Worm (Caenorhabditis elegans): ENCODE measurements around the gene pas-6.
A peak's percentile ranks its signal among the peaks of the same experiment; 100 is the strongest.

The pas-6 gene

DNA sequence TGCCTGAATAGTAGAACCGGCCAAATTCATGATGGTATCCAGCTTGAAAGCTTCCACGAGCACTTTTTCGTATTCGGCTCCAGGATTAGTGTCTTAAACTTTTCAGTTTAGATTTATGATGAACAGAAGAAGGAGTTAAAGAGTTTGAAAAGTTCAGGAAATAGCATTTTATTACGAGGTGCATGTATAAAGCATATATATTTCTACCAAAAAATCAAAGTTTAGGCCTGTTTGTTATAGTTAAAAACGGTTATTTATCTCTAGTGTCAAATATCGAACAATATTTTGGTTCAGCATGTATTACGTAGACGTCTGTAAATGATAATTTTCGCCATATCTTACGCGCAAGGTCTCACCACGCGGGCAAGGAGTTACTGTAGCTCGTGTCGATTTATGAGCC is 2.8 kb downstream of the pas-6 start, which contains the start of gene klc-2:
klc-2 (minus strand) TSS at position 101 of the 400 bp plus-strand sequence.
- TF ChIP-seq npax-4 (tag; optimal IDR thresholded peaks at IDR 0.05), result no peak
- no peak for TF ChIP-seq syd-9 (tag; optimal IDR thresholded peaks at IDR 0.05)
- no peak for TF ChIP-seq dve-1 (tag; optimal IDR thresholded peaks at IDR 0.05)
- no peak for TF ChIP-seq ceh-14 (tag; optimal IDR thresholded peaks at IDR 0.05)
- no peak for TF ChIP-seq ceh-24 (tag; optimal IDR thresholded peaks at IDR 0.05)
- TF ChIP-seq elt-2 (tag; optimal IDR thresholded peaks at IDR 0.05), result no peak

DNA sequence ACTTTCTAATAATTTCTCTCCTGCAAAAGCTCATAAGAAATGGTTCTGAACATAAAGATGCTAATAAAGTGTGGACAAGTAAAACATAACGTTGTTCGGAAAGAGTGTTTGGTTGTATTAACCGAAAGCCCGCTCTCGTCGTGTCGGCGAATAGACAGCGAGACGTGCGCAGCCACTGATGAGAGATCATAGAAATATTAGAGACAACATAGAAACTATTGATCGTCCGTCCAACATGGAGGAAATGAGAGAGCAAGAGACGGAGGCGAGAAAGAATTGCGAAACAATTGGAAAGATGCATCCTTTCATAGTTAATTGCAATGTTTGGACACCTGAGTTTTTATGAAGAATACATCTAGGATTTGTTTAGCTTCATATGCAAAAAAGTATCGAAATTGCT is 3.6 kb downstream of the pas-6 start:
- TF ChIP-seq ref-2 (tag; optimal IDR thresholded peaks at IDR 0.05), result peak; percentile 6
- peak; percentile 74 for TF ChIP-seq ceh-31 (tag; optimal IDR thresholded peaks at IDR 0.05)
- no peak for TF ChIP-seq rnt-1 (tag; optimal IDR thresholded peaks at IDR 0.05)
- peak; percentile 46 for TF ChIP-seq ceh-2 (tag; optimal IDR thresholded peaks at IDR 0.05)
- peak; percentile 30 for TF ChIP-seq unc-42 (tag; optimal IDR thresholded peaks at IDR 0.05)
- no peak for TF ChIP-seq fax-1 (tag; optimal IDR thresholded peaks at IDR 0.05)
- peak; percentile 21 for TF ChIP-seq pax-1 (tag; optimal IDR thresholded peaks at IDR 0.05)
- peak; percentile 31 for TF ChIP-seq tbx-2 (tag; optimal IDR thresholded peaks at IDR 0.05)
- TF ChIP-seq sox-2 (GFP tag; IDR thresholded peaks at IDR 0.05), result peak; percentile 40; the same call in 1 of the 2 replicates
- TF ChIP-seq pqm-1 (tag; optimal IDR thresholded peaks at IDR 0.05), result no peak
- no peak for TF ChIP-seq odd-2 (tag; optimal IDR thresholded peaks at IDR 0.05)
- TF ChIP-seq K09A11.1 (tag; optimal IDR thresholded peaks at IDR 0.05; ENCODE audit: insufficient read depth), result peak; percentile 69
- peak; percentile 87 for TF ChIP-seq nfya-1 (tag; optimal IDR thresholded peaks at IDR 0.05)
- no peak for TF ChIP-seq dmd-4 (tag; optimal IDR thresholded peaks at IDR 0.05; ENCODE audit: borderline replicate concordance)
- peak; percentile 38 for TF ChIP-seq unc-55 (GFP tag; optimal IDR thresholded peaks at IDR 0.05)
- TF ChIP-seq ceh-48 (tag; optimal IDR thresholded peaks at IDR 0.05), result peak; percentile 80
- no peak for TF ChIP-seq hlh-15 (tag; optimal IDR thresholded peaks at IDR 0.05)

DNA sequence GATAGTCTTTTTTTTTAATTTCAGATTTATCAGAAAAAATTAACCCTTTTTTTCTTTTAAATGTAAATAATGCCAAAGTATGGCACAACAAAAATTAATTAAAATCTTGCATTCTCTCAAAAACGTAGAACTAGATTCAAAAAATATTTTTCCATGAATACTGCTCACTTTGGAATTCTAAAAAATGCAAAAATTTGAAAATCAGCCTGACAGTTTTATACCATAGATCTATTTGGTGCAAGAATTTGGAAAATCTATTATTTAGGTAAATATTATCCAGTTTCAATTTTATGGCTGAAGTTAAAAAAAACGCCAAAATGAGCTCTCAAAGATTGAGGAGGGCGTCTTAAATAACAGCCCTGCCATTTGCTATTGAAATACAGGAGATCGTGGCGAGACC is 4.5 kb downstream of the pas-6 start:
- TF ChIP-seq sox-2 (GFP tag; IDR thresholded peaks at IDR 0.05), result no peak
- no peak for TF ChIP-seq nhr-232 (tag; optimal IDR thresholded peaks at IDR 0.05)
- TF ChIP-seq ztf-16 (tag; optimal IDR thresholded peaks at IDR 0.05), result no peak
- no peak for TF ChIP-seq hlh-6 (tag; optimal IDR thresholded peaks at IDR 0.05)
- TF ChIP-seq ref-2 (tag; optimal IDR thresholded peaks at IDR 0.05), result no peak
- no peak for TF ChIP-seq fkh-10 (GFP tag; optimal IDR thresholded peaks at IDR 0.05)
- no peak for TF ChIP-seq tbx-7 (tag; optimal IDR thresholded peaks at IDR 0.05)
- TF ChIP-seq lim-6 (tag; optimal IDR thresholded peaks at IDR 0.05), result no peak
- TF ChIP-seq ceh-2 (tag; optimal IDR thresholded peaks at IDR 0.05), result no peak
- TF ChIP-seq unc-86 (tag; optimal IDR thresholded peaks at IDR 0.05), result no peak
- no peak for TF ChIP-seq syd-9 (tag; optimal IDR thresholded peaks at IDR 0.05)
- no peak for TF ChIP-seq pax-1 (tag; optimal IDR thresholded peaks at IDR 0.05)
- TF ChIP-seq npax-4 (tag; optimal IDR thresholded peaks at IDR 0.05), result no peak
- TF ChIP-seq hlh-15 (tag; optimal IDR thresholded peaks at IDR 0.05), result no peak
- TF ChIP-seq F13H6.1 (tag; optimal IDR thresholded peaks at IDR 0.05), result no peak
- no peak for TF ChIP-seq madf-2 (tag; optimal IDR thresholded peaks at IDR 0.05)
- TF ChIP-seq hlh-30 (tag; optimal IDR thresholded peaks at IDR 0.05; ENCODE audit: insufficient read depth), result no peak
- TF ChIP-seq ceh-9 (tag; optimal IDR thresholded peaks at IDR 0.05), result no peak
- TF ChIP-seq K09A11.1 (tag; optimal IDR thresholded peaks at IDR 0.05; ENCODE audit: insufficient read depth), result no peak
- TF ChIP-seq pag-3 (tag; optimal IDR thresholded peaks at IDR 0.05; ENCODE audit: borderline replicate concordance), result no peak

DNA sequence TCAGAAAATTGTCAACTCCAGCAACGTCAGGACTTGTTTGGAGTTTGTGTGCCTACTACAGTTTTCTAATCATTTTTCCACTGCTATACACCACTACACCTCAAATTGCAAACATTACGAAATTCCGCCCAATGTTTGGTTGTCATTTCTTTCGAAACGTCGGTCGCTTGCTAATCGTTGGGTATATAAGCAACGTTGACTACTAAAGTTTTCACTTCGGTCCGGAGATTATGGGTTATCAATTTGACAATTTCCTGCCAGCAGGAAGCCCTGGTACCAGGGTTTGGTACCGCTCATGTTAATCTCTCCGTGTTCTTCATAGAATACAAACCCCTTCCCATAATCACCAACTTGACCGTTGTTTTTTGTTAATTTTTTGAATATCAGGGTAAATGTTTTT is 8.1 kb downstream of the pas-6 start:
- peak; percentile 20 for TF ChIP-seq gmeb-2 (tag; optimal IDR thresholded peaks at IDR 0.05)
- TF ChIP-seq ceh-22 (tag; optimal IDR thresholded peaks at IDR 0.05), result no peak
- no peak for TF ChIP-seq tbx-7 (tag; optimal IDR thresholded peaks at IDR 0.05)
- TF ChIP-seq pat-9 (tag; optimal IDR thresholded peaks at IDR 0.05), result no peak
- peak; percentile 77 for TF ChIP-seq dve-1 (tag; optimal IDR thresholded peaks at IDR 0.05)
- no peak for TF ChIP-seq ets-4 (tag; optimal IDR thresholded peaks at IDR 0.05)
